Fruit fly (Drosophila melanogaster): ENCODE results near the gene CG13639.

Gene CG13639

DNA sequence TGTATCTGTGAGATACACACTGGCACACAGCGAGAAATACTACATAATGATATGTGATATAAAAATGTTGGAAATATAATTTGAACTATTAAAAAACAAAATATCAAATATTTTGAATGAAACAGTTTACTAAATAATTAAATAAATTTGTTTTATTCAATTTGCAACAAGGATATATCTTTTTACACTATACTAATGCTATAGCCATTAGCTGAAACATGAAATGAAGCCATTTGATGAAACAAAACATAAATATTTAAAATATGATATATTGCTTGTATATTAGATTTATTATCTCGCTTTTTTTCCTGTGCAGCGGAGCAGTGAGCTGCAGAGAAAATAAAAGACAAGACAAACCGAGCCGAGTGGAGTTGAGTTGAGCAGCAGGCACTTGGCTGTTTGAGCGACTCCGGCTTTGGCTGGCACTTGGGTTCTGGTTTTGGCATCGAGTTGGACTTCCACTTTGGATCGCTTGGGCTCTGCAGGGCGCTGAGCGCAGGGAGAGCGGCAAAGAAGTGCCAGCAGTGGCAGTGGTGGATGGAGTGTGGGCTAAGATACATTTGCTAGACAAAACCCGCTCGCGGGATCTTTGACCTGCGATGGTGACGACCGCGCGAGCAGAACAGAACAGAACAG is 33.3 kb upstream of the CG13639 start (continued):
- peak; percentile 84 for TF ChIP-seq CG15601 (tag; optimal IDR thresholded peaks at IDR 0.05)
- no peak for TF ChIP-seq dati (GFP tag; IDR thresholded peaks at IDR 0.05)
- peak; percentile 62 for TF ChIP-seq CG14441 (GFP tag; IDR thresholded peaks at IDR 0.05)
- no peak for TF ChIP-seq Hmx (GFP tag; optimal IDR thresholded peaks at IDR 0.05)
- TF ChIP-seq CG8290 (GFP tag; optimal IDR thresholded peaks at IDR 0.05) = peak; percentile 62
- no peak for TF ChIP-seq CG8290 (tag; optimal IDR thresholded peaks at IDR 0.05)
- 0 out of 2 replicates have a peak, but pooled peaks have one; percentile 45 for TF ChIP-seq seq (GFP tag; IDR thresholded peaks at IDR 0.05)
- peak; percentile 71 for TF ChIP-seq Nf-YB (GFP tag; optimal IDR thresholded peaks at IDR 0.05)
- TF ChIP-seq CG18476 (GFP tag; optimal IDR thresholded peaks at IDR 0.05) = peak; percentile 54
- TF ChIP-seq Spps (tag; optimal IDR thresholded peaks at IDR 0.05) = peak; percentile 75
- no peak for TF ChIP-seq fd102C (GFP tag; optimal IDR thresholded peaks at IDR 0.05)
- TF ChIP-seq bab2 (GFP tag; optimal IDR thresholded peaks at IDR 0.05) = no peak
- TF ChIP-seq bbx (GFP tag; IDR thresholded peaks at IDR 0.05; ENCODE audit: partially characterized antibody) = no peak
- TF ChIP-seq CG14710 (tag; optimal IDR thresholded peaks at IDR 0.05) = peak; percentile 94
- peak; percentile 67 for TF ChIP-seq E2f1 (GFP tag; IDR thresholded peaks at IDR 0.05)
- no peak for TF ChIP-seq Mes4 (GFP tag; optimal IDR thresholded peaks at IDR 0.05)
- no peak for TF ChIP-seq emc (GFP tag; optimal IDR thresholded peaks at IDR 0.05)
- peak; percentile 68 for TF ChIP-seq kay (GFP tag; optimal IDR thresholded peaks at IDR 0.05)
- peak; percentile 24; the same call in 1 of the 2 replicates for TF ChIP-seq H2.0 (GFP tag; IDR thresholded peaks at IDR 0.05)
- peak; percentile 79 for TF ChIP-seq salm (tag; optimal IDR thresholded peaks at IDR 0.05)
- no peak for TF ChIP-seq gsb (GFP tag; IDR thresholded peaks at IDR 0.05)
- no peak for TF ChIP-seq abd-A (tag; optimal IDR thresholded peaks at IDR 0.05)
- TF ChIP-seq knrl (GFP tag; IDR thresholded peaks at IDR 0.05; ENCODE audit: partially characterized antibody) = no peak
- no peak for TF ChIP-seq fru (optimal IDR thresholded peaks at IDR 0.05)
- TF ChIP-seq z (GFP tag; IDR thresholded peaks at IDR 0.05) = peak; percentile 93
- TF ChIP-seq sc (optimal IDR thresholded peaks at IDR 0.05) = no peak
- TF ChIP-seq sc (GFP tag; optimal IDR thresholded peaks at IDR 0.05) = peak; percentile 48
- no peak for TF ChIP-seq CG34224 (GFP tag; IDR thresholded peaks at IDR 0.05; ENCODE audit: partially characterized antibody)
- TF ChIP-seq CG17359 (tag; optimal IDR thresholded peaks at IDR 0.05) = peak; percentile 85
- TF ChIP-seq CG1792 (GFP tag; optimal IDR thresholded peaks at IDR 0.05) = no peak
- TF ChIP-seq Bdp1 (GFP tag; optimal IDR thresholded peaks at IDR 0.05) = no peak
- TF ChIP-seq dmrt11E (tag; optimal IDR thresholded peaks at IDR 0.05) = peak; percentile 90
- no peak for TF ChIP-seq repo (GFP tag; optimal IDR thresholded peaks at IDR 0.05)
- peak; percentile 8 for TF ChIP-seq CG12219 (GFP tag; optimal IDR thresholded peaks at IDR 0.05)
- TF ChIP-seq Awh (GFP tag; IDR thresholded peaks at IDR 0.05) = peak; percentile 36; the same call in 1 of the 2 replicates
- peak in 1 of 2 experiments; percentile 14 for TF ChIP-seq insv (GFP tag; optimal IDR thresholded peaks at IDR 0.05)
- TF ChIP-seq her (GFP tag; optimal IDR thresholded peaks at IDR 0.05) = no peak
- TF ChIP-seq CG6854 (GFP tag; optimal IDR thresholded peaks at IDR 0.05) = peak; percentile 62
- TF ChIP-seq CG9797 (GFP tag; optimal IDR thresholded peaks at IDR 0.05) = no peak
- peak; percentile 18 for TF ChIP-seq CG30431 (GFP tag; optimal IDR thresholded peaks at IDR 0.05)
- peak; percentile 91 for TF ChIP-seq CG10267 (tag; optimal IDR thresholded peaks at IDR 0.05)
- peak; percentile 29 for TF ChIP-seq Usf (GFP tag; optimal IDR thresholded peaks at IDR 0.05)
- TF ChIP-seq CG9727 (GFP tag; optimal IDR thresholded peaks at IDR 0.05) = peak; percentile 93
- peak; percentile 61 for TF ChIP-seq tgo (GFP tag; IDR thresholded peaks at IDR 0.05)
- TF ChIP-seq Drgx (GFP tag; IDR thresholded peaks at IDR 0.05) = peak; percentile 84
- TF ChIP-seq row (GFP tag; IDR thresholded peaks at IDR 0.05) = peak; percentile 78
- peak; percentile 77 for TF ChIP-seq nom (GFP tag; optimal IDR thresholded peaks at IDR 0.05)
- no peak for TF ChIP-seq Tbp (GFP tag; optimal IDR thresholded peaks at IDR 0.05)
- peak; percentile 40 for TF ChIP-seq MTF-1 (GFP tag; optimal IDR thresholded peaks at IDR 0.05; ENCODE audit: borderline replicate concordance)
- no peak for TF ChIP-seq CG3995 (GFP tag; optimal IDR thresholded peaks at IDR 0.05)
- TF ChIP-seq CG1024 (GFP tag; IDR thresholded peaks at IDR 0.05) = 0 out of 2 replicates have a peak, but pooled peaks have one; percentile 2
